Worm (Caenorhabditis elegans) whole organism, L1 larva: ENCODE measurements around the gene pik-1.

ENCODE experiments used
- C16A3.4 ChIP-seq: fragments of 150-350 bp; optimal IDR thresholded peaks from 2 replicates; lab custom pipeline; 2014; ENCODE audit warnings: missing biosample characterization, missing genetic modification characterization
- C34B4.2 ChIP-seq: sonication (generic microtip); optimal IDR thresholded peaks from 2 replicates; lab custom pipeline; 2017; ENCODE audit warnings: mild to moderate bottlenecking, missing genetic modification characterization, missing compliant biosample characterization
- aha-1 ChIP-seq: fragments of 150-350 bp; optimal IDR thresholded peaks from 2 replicates; lab custom pipeline; 2014; ENCODE audit warnings: missing biosample characterization, missing genetic modification characterization
- aly-2 ChIP-seq: fragments of 150-350 bp; optimal IDR thresholded peaks from 2 replicates; lab custom pipeline; 2014; ENCODE audit warnings: missing biosample characterization, missing genetic modification characterization
- blmp-1 ChIP-seq: fragments of 150-350 bp; optimal IDR thresholded peaks from 2 replicates; lab custom pipeline; 2014; ENCODE audit warnings: missing biosample characterization, missing genetic modification characterization
- ceh-8 ChIP-seq: fragments of 200-800 bp; sonication (Bioruptor generic); optimal IDR thresholded peaks from 2 replicates; lab custom pipeline; 2018; ENCODE audit warnings: mild to moderate bottlenecking, missing genetic modification characterization, moderate library complexity, missing compliant biosample characterization
- ceh-88 ChIP-seq: fragments of 200-800 bp; sonication (Bioruptor generic); IDR thresholded peaks from 2 replicates; pipeline ENCODE4 v1.3.6; 2022; ENCODE audit warnings: missing genetic modification characterization, missing compliant biosample characterization
- ceh-90 ChIP-seq: sonication (generic microtip); optimal IDR thresholded peaks from 2 replicates; lab custom pipeline; 2016; ENCODE audit warnings: missing genetic modification characterization, missing compliant biosample characterization
- ces-1 ChIP-seq: fragments of 150-350 bp; optimal IDR thresholded peaks from 2 replicates; lab custom pipeline; 2014; ENCODE audit warnings: missing biosample characterization, missing genetic modification reagents, missing genetic modification characterization
- dpl-1 ChIP-seq, 3 experiments: fragments of 150-350 bp in 2 of 3; sonication (generic microtip) in 1 of 3; optimal IDR thresholded peaks; 2 replicates each; lab custom pipeline; 2014 to 2017; ENCODE audit warnings: missing biosample characterization in 3 of 3, missing genetic modification characterization in 3 of 3, missing genetic modification reagents in 3 of 3
- efl-1 ChIP-seq, 4 experiments: fragments of 150-350 bp; optimal IDR thresholded peaks in 3 of 4; peaks in 1 of 4; 1 replicate in 1 of 4; 2 replicates in 3 of 4; lab custom pipeline; 2014; ENCODE audit warnings: missing biosample characterization in 2 of 4, missing genetic modification characterization in 2 of 4, missing genetic modification reagents in 2 of 4
- elt-2 ChIP-seq: sonication (generic microtip); optimal IDR thresholded peaks from 2 replicates; lab custom pipeline; 2016; ENCODE audit warnings: missing genetic modification characterization, mild to moderate bottlenecking, inconsistent platforms, missing compliant biosample characterization, missing genetic modification reagents
- elt-3 ChIP-seq, 6 experiments: fragments of 150-350 bp in 1 of 6; sonication (generic microtip); optimal IDR thresholded peaks; 2 replicates each; lab custom pipeline; 2017 to 2018; ENCODE audit warnings: missing biosample characterization in 6 of 6, missing genetic modification characterization in 6 of 6, inconsistent platforms in 1 of 6
- ets-5 ChIP-seq: fragments of 200-800 bp; sonication (Bioruptor generic); IDR thresholded peaks from 2 replicates; pipeline ENCODE4 v1.3.6; 2022; ENCODE audit warnings: missing genetic modification characterization, missing compliant biosample characterization
- fkh-10 ChIP-seq: sonication (generic microtip); optimal IDR thresholded peaks from 2 replicates; lab custom pipeline; 2017; ENCODE audit warnings: missing biosample characterization, missing genetic modification reagents, missing genetic modification characterization
- fos-1 ChIP-seq: fragments of 150-350 bp; optimal IDR thresholded peaks from 2 replicates; lab custom pipeline; 2014; ENCODE audit warnings: missing biosample characterization, missing genetic modification characterization
- hpl-2 ChIP-seq: fragments of 150-350 bp; optimal IDR thresholded peaks from 2 replicates; lab custom pipeline; 2014; ENCODE audit warnings: missing biosample characterization, missing genetic modification reagents, missing genetic modification characterization
- jun-1 ChIP-seq: fragments of 150-350 bp; optimal IDR thresholded peaks from 2 replicates; lab custom pipeline; 2014; ENCODE audit warnings: missing biosample characterization, missing genetic modification reagents, missing genetic modification characterization
- lin-14 ChIP-seq: fragments of 200-800 bp; sonication (Bioruptor generic); optimal IDR thresholded peaks from 2 replicates; lab custom pipeline; 2018; ENCODE audit warnings: mild to moderate bottlenecking, missing genetic modification characterization, moderate library complexity, missing compliant biosample characterization
- lin-35 ChIP-seq, 2 experiments: fragments of 150-350 bp; optimal IDR thresholded peaks; 2 replicates each; lab custom pipeline; 2014; ENCODE audit warnings: missing biosample characterization in 2 of 2, missing genetic modification characterization in 2 of 2, missing genetic modification reagents in 2 of 2
- lsy-2 ChIP-seq, 2 experiments: fragments of 150-350 bp; optimal IDR thresholded peaks; 2 replicates each; lab custom pipeline; 2014; ENCODE audit warnings: missing biosample characterization in 2 of 2, missing genetic modification characterization in 2 of 2
- mab-9 ChIP-seq: fragments of 200-800 bp; sonication (Bioruptor generic); IDR thresholded peaks from 2 replicates; pipeline ENCODE4 v1.3.6; 2022; ENCODE audit warnings: missing genetic modification reagents, missing genetic modification characterization, missing compliant biosample characterization
- mdl-1 ChIP-seq, 2 experiments: fragments of 150-350 bp; optimal IDR thresholded peaks; 2 replicates each; lab custom pipeline; 2014 to 2017; ENCODE audit warnings: missing biosample characterization in 2 of 2, missing genetic modification characterization in 2 of 2, inconsistent platforms in 1 of 2
- mep-1 ChIP-seq: fragments of 150-350 bp; optimal IDR thresholded peaks from 2 replicates; lab custom pipeline; 2014; ENCODE audit warnings: missing biosample characterization, missing genetic modification characterization
- nhr-12 ChIP-seq: sonication (generic microtip); optimal IDR thresholded peaks from 2 replicates; lab custom pipeline; 2017; ENCODE audit warnings: missing biosample characterization, missing genetic modification characterization
- nhr-19 ChIP-seq: fragments of 200-800 bp; sonication (Bioruptor generic); conservative IDR thresholded peaks from 2 replicates; pipeline ENCODE4 v1.3.6; 2022; ENCODE audit warnings: missing genetic modification characterization, missing compliant biosample characterization
- nhr-20 ChIP-seq: sonication (generic microtip); optimal IDR thresholded peaks from 2 replicates; lab custom pipeline; 2016; ENCODE audit warnings: mild to moderate bottlenecking, missing genetic modification characterization, missing compliant biosample characterization
- nhr-47 ChIP-seq: sonication (generic microtip); optimal IDR thresholded peaks from 2 replicates; lab custom pipeline; 2016; ENCODE audit warnings: mild to moderate bottlenecking, missing genetic modification characterization, moderate library complexity, missing compliant biosample characterization
- nhr-71 ChIP-seq: sonication (generic microtip); optimal IDR thresholded peaks from 2 replicates; lab custom pipeline; 2016; ENCODE audit warnings: mild to moderate bottlenecking, missing genetic modification characterization, moderate library complexity, missing compliant biosample characterization
- nhr-77 ChIP-seq: fragments of 150-350 bp; optimal IDR thresholded peaks from 2 replicates; lab custom pipeline; 2014; ENCODE audit warnings: missing biosample characterization, missing genetic modification characterization
- nhr-84 ChIP-seq: sonication (generic microtip); optimal IDR thresholded peaks from 2 replicates; lab custom pipeline; 2017; ENCODE audit warnings: missing biosample characterization, missing genetic modification characterization
- nhr-85 ChIP-seq: sonication (generic microtip); peaks from one replicate; lab custom pipeline; 2016; ENCODE audit warnings: missing genetic modification characterization, inconsistent platforms, missing compliant biosample characterization
- nhr-90 ChIP-seq: sonication (generic microtip); optimal IDR thresholded peaks from 2 replicates; lab custom pipeline; 2016; ENCODE audit warnings: mild to moderate bottlenecking, missing genetic modification characterization, missing compliant biosample characterization; ENCODE audit not compliant: poor library complexity
- pag-3 ChIP-seq: sonication (generic microtip); optimal IDR thresholded peaks from 2 replicates; lab custom pipeline; 2017; ENCODE audit warnings: missing genetic modification characterization, mild to moderate bottlenecking, missing compliant biosample characterization, antibody characterized with exemption, borderline replicate concordance; ENCODE audit not compliant: insufficient read depth
- pqm-1 ChIP-seq: sonication (generic microtip); optimal IDR thresholded peaks from 3 replicates; lab custom pipeline; 2017; ENCODE audit warnings: missing biosample characterization, missing genetic modification characterization
- snpc-4 ChIP-seq: fragments of 150-350 bp; optimal IDR thresholded peaks from 2 replicates; lab custom pipeline; 2014; ENCODE audit warnings: missing biosample characterization, missing genetic modification characterization
- snu-23 ChIP-seq: sonication (generic microtip); optimal IDR thresholded peaks from 2 replicates; lab custom pipeline; 2016; ENCODE audit warnings: missing genetic modification characterization, missing compliant biosample characterization
- sox-4 ChIP-seq: sonication (generic microtip); optimal IDR thresholded peaks from 2 replicates; lab custom pipeline; 2016; ENCODE audit warnings: missing genetic modification characterization, missing compliant biosample characterization
- sup-37 ChIP-seq: fragments of 200-800 bp; sonication (Bioruptor generic); optimal IDR thresholded peaks from 2 replicates; lab custom pipeline; 2018; ENCODE audit warnings: mild to moderate bottlenecking, missing genetic modification characterization, missing compliant biosample characterization
- tbx-2 ChIP-seq: sonication (generic microtip); optimal IDR thresholded peaks from 2 replicates; lab custom pipeline; 2016; ENCODE audit warnings: missing genetic modification characterization, missing compliant biosample characterization
- unc-130 ChIP-seq: fragments of 150-350 bp; optimal IDR thresholded peaks from 2 replicates; lab custom pipeline; 2017; ENCODE audit warnings: missing biosample characterization, missing genetic modification characterization, inconsistent platforms
- unc-86 ChIP-seq: sonication (generic microtip); optimal IDR thresholded peaks from 2 replicates; lab custom pipeline; 2016; ENCODE audit warnings: missing genetic modification characterization, missing compliant biosample characterization
- zag-1 ChIP-seq: fragments of 150-350 bp; optimal IDR thresholded peaks from 2 replicates; lab custom pipeline; 2014; ENCODE audit warnings: missing biosample characterization, missing genetic modification characterization
- ztf-4 ChIP-seq: fragments of 150-350 bp; optimal IDR thresholded peaks from 2 replicates; lab custom pipeline; 2014; ENCODE audit warnings: missing biosample characterization, missing genetic modification characterization

pik-1 gene

ce11 chrIV:13389237-13389636 is 26.6 kb upstream of the pik-1 start:
- TF ChIP-seq pqm-1 (no peak), ets-5 (GFP tag; lab: Robert Waterston, UW) (no peak), blmp-1 (tag; lab: Kevin White, UChicago) (no peak), nhr-84 (tag; lab: Kevin White, UChicago) (no peak), aly-2 (tag; lab: Kevin White, UChicago) (no peak), efl-1 (optimal IDR thresholded peaks at IDR 0.05; lab: Kevin White, UChicago) (no peak), efl-1 (GFP tag; optimal IDR thresholded peaks at IDR 0.05 in 1 of 2; lab: Kevin White, UChicago) (no peak), nhr-12 (tag; lab: Kevin White, UChicago) (no peak), jun-1 (tag; lab: Kevin White, UChicago) (no peak), sup-37 (GFP tag; lab: Kevin White, UChicago) (no peak), nhr-20 (tag; lab: Kevin White, UChicago) (no peak), ceh-90 (no peak), zag-1 (tag; lab: Kevin White, UChicago) (no peak), nhr-77 (tag; lab: Kevin White, UChicago) (no peak), mdl-1 (tag; optimal IDR thresholded peaks at IDR 0.05; lab: Kevin White, UChicago) (no peak), nhr-90 (tag; lab: Kevin White, UChicago) (no peak), C34B4.2 (tag; lab: Kevin White, UChicago) (no peak)

ce11 chrIV:13390770-13391169 is 25.1 kb upstream of the pik-1 start:
- TF ChIP-seq nhr-47 (peak; percentile 0), dpl-1 (GFP tag; optimal IDR thresholded peaks at IDR 0.05; lab: Kevin White, UChicago) (no peak), fos-1 (tag; lab: Kevin White, UChicago) (no peak), fkh-10 (GFP tag; lab: Kevin White, UChicago) (no peak)

ce11 chrIV:13392230-13392629 is 23.6 kb upstream of the pik-1 start:
- TF ChIP-seq hpl-2 (GFP tag; lab: Kevin White, UChicago) (no peak), ceh-8 (GFP tag; lab: Kevin White, UChicago) (no peak), lin-35 (GFP tag; optimal IDR thresholded peaks at IDR 0.05; lab: Kevin White, UChicago) (no peak), ceh-90 (no peak)

ce11 chrIV:13393246-13393716 is 22.6 kb upstream of the pik-1 start:
- TF ChIP-seq tbx-2 (tag; lab: Kevin White, UChicago), result peak; percentile 58
- no peak for TF ChIP-seq unc-130 (tag; lab: Kevin White, UChicago)
- TF ChIP-seq aha-1 (tag; lab: Kevin White, UChicago), result no peak
- TF ChIP-seq ztf-4 (tag; lab: Kevin White, UChicago), result peak; percentile 19
- peak; percentile 73 for TF ChIP-seq nhr-90 (tag; lab: Kevin White, UChicago)
- TF ChIP-seq sox-4 (tag; lab: Kevin White, UChicago), result no peak
- peak; percentile 18 for TF ChIP-seq nhr-47
- no peak for TF ChIP-seq snpc-4
- peak; percentile 23 for TF ChIP-seq pag-3 (tag; lab: Kevin White, UChicago)
- peak; percentile 89 for TF ChIP-seq nhr-85 (tag; lab: Kevin White, UChicago)
- peak; percentile 65 for TF ChIP-seq lin-14 (GFP tag; lab: Kevin White, UChicago)
- no peak for TF ChIP-seq ceh-88 (GFP tag; lab: Robert Waterston, UW)
- TF ChIP-seq nhr-20 (tag; lab: Kevin White, UChicago), result peak; percentile 76
- peak in 1 of 2 experiments; percentile 45 for TF ChIP-seq lin-35 (GFP tag; optimal IDR thresholded peaks at IDR 0.05; lab: Kevin White, UChicago)
- TF ChIP-seq ces-1, result no peak
- TF ChIP-seq nhr-71, result peak; percentile 84
- TF ChIP-seq C16A3.4 (tag; lab: Kevin White, UChicago), result peak; percentile 7
- TF ChIP-seq blmp-1 (tag; lab: Kevin White, UChicago), result peak; percentile 36
- no peak for TF ChIP-seq mab-9 (GFP tag; lab: Robert Waterston, UW)
- peak; percentile 5 for TF ChIP-seq mep-1 (tag; lab: Kevin White, UChicago)
- TF ChIP-seq snu-23 (GFP tag; lab: Kevin White, UChicago), result peak; percentile 48
- TF ChIP-seq unc-86 (tag; lab: Kevin White, UChicago), result no peak
- TF ChIP-seq efl-1 (optimal IDR thresholded peaks at IDR 0.05; lab: Kevin White, UChicago), result no peak
- TF ChIP-seq efl-1 (GFP tag; optimal IDR thresholded peaks at IDR 0.05 in 1 of 2; lab: Kevin White, UChicago), result peak in 1 of 2 experiments; percentile 84
- TF ChIP-seq nhr-19 (GFP tag; lab: Robert Waterston, UW), result peak; percentile 50
- TF ChIP-seq elt-2, result peak; percentile 85
- peak in 3 of 6 experiments; percentile 6 to 82 (median 61) for TF ChIP-seq elt-3 (tag; optimal IDR thresholded peaks at IDR 0.05; lab: Kevin White, UChicago)
- TF ChIP-seq lsy-2 (tag; optimal IDR thresholded peaks at IDR 0.05; lab: Kevin White, UChicago), result peak; percentile 24 to 44
- peak in 1 of 2 experiments; percentile 26 for TF ChIP-seq mdl-1 (tag; optimal IDR thresholded peaks at IDR 0.05; lab: Kevin White, UChicago)
